Worm (Caenorhabditis elegans) whole organism, L1 larva: ENCODE measurements around the gene szy-4.
A peak's percentile ranks its signal among the peaks of the same experiment; 100 is the strongest.

Experiments
- C04F5.9 ChIP-seq: sonication (generic microtip); optimal IDR thresholded peaks from 2 replicates; lab custom pipeline; 2016; ENCODE audit warnings: missing genetic modification characterization, missing compliant biosample characterization
- C16A3.4 ChIP-seq: fragments of 150-350 bp; optimal IDR thresholded peaks from 2 replicates; lab custom pipeline; 2014; ENCODE audit warnings: missing biosample characterization, missing genetic modification characterization
- C34B4.2 ChIP-seq: sonication (generic microtip); optimal IDR thresholded peaks from 2 replicates; lab custom pipeline; 2017; ENCODE audit warnings: mild to moderate bottlenecking, missing genetic modification characterization, missing compliant biosample characterization
- Y116A8C.19 ChIP-seq: sonication (generic microtip); optimal IDR thresholded peaks from 2 replicates; lab custom pipeline; 2016; ENCODE audit warnings: missing compliant biosample characterization, missing genetic modification characterization, borderline replicate concordance
- aha-1 ChIP-seq: fragments of 150-350 bp; optimal IDR thresholded peaks from 2 replicates; lab custom pipeline; 2014; ENCODE audit warnings: missing biosample characterization, missing genetic modification characterization
- aly-2 ChIP-seq: fragments of 150-350 bp; optimal IDR thresholded peaks from 2 replicates; lab custom pipeline; 2014; ENCODE audit warnings: missing biosample characterization, missing genetic modification characterization
- ama-1 ChIP-seq: fragments of 150-350 bp; optimal IDR thresholded peaks from 2 replicates; lab custom pipeline; 2014
- ceh-8 ChIP-seq: fragments of 200-800 bp; sonication (Bioruptor generic); optimal IDR thresholded peaks from 2 replicates; lab custom pipeline; 2018; ENCODE audit warnings: mild to moderate bottlenecking, missing genetic modification characterization, moderate library complexity, missing compliant biosample characterization
- dpl-1 ChIP-seq, 3 experiments: fragments of 150-350 bp in 2 of 3; sonication (generic microtip) in 1 of 3; optimal IDR thresholded peaks; 2 replicates each; lab custom pipeline; 2014 to 2017; ENCODE audit warnings: missing biosample characterization in 3 of 3, missing genetic modification characterization in 3 of 3, missing genetic modification reagents in 3 of 3
- efl-1 ChIP-seq, 4 experiments: fragments of 150-350 bp; optimal IDR thresholded peaks in 3 of 4; peaks in 1 of 4; 1 replicate in 1 of 4; 2 replicates in 3 of 4; lab custom pipeline; 2014; ENCODE audit warnings: missing biosample characterization in 2 of 4, missing genetic modification characterization in 2 of 4, missing genetic modification reagents in 2 of 4
- efl-3 ChIP-seq: fragments of 200-800 bp; sonication (Bioruptor generic); optimal IDR thresholded peaks from 2 replicates; lab custom pipeline; 2018; ENCODE audit warnings: mild to moderate bottlenecking, missing genetic modification characterization, missing compliant biosample characterization
- elt-3 ChIP-seq, 6 experiments: fragments of 150-350 bp in 1 of 6; sonication (generic microtip); optimal IDR thresholded peaks; 2 replicates each; lab custom pipeline; 2017 to 2018; ENCODE audit warnings: missing biosample characterization in 6 of 6, missing genetic modification characterization in 6 of 6, inconsistent platforms in 1 of 6
- ets-5 ChIP-seq: fragments of 200-800 bp; sonication (Bioruptor generic); IDR thresholded peaks from 2 replicates; pipeline ENCODE4 v1.3.6; 2022; ENCODE audit warnings: missing genetic modification characterization, missing compliant biosample characterization
- hlh-4 ChIP-seq: sonication (generic microtip); optimal IDR thresholded peaks from 2 replicates; lab custom pipeline; 2016; ENCODE audit warnings: mild to moderate bottlenecking, missing genetic modification characterization, missing compliant biosample characterization
- hpl-2 ChIP-seq: fragments of 150-350 bp; optimal IDR thresholded peaks from 2 replicates; lab custom pipeline; 2014; ENCODE audit warnings: missing biosample characterization, missing genetic modification reagents, missing genetic modification characterization
- irx-1 ChIP-seq: sonication (generic microtip); optimal IDR thresholded peaks from 2 replicates; lab custom pipeline; 2016; ENCODE audit warnings: missing genetic modification characterization, missing compliant biosample characterization
- isw-1 ChIP-seq: fragments of 200-800 bp; sonication (Bioruptor generic); IDR thresholded peaks from 2 replicates; pipeline ENCODE4 v1.3.6; 2022; ENCODE audit warnings: missing genetic modification characterization, missing compliant biosample characterization
- jun-1 ChIP-seq: fragments of 150-350 bp; optimal IDR thresholded peaks from 2 replicates; lab custom pipeline; 2014; ENCODE audit warnings: missing biosample characterization, missing genetic modification reagents, missing genetic modification characterization
- lin-14 ChIP-seq: fragments of 200-800 bp; sonication (Bioruptor generic); optimal IDR thresholded peaks from 2 replicates; lab custom pipeline; 2018; ENCODE audit warnings: mild to moderate bottlenecking, missing genetic modification characterization, moderate library complexity, missing compliant biosample characterization
- lir-3 ChIP-seq: sonication (generic microtip); optimal IDR thresholded peaks from 2 replicates; lab custom pipeline; 2016; ENCODE audit warnings: mild to moderate bottlenecking, missing genetic modification characterization, moderate library complexity, missing compliant biosample characterization; ENCODE audit not compliant: poor library complexity
- lsy-2 ChIP-seq, 2 experiments: fragments of 150-350 bp; optimal IDR thresholded peaks; 2 replicates each; lab custom pipeline; 2014; ENCODE audit warnings: missing biosample characterization in 2 of 2, missing genetic modification characterization in 2 of 2
- mab-9 ChIP-seq: fragments of 200-800 bp; sonication (Bioruptor generic); IDR thresholded peaks from 2 replicates; pipeline ENCODE4 v1.3.6; 2022; ENCODE audit warnings: missing genetic modification reagents, missing genetic modification characterization, missing compliant biosample characterization
- mdl-1 ChIP-seq, 2 experiments: fragments of 150-350 bp; optimal IDR thresholded peaks; 2 replicates each; lab custom pipeline; 2014 to 2017; ENCODE audit warnings: missing biosample characterization in 2 of 2, missing genetic modification characterization in 2 of 2, inconsistent platforms in 1 of 2
- mef-2 ChIP-seq: fragments of 150-350 bp; optimal IDR thresholded peaks from 2 replicates; lab custom pipeline; 2014; ENCODE audit warnings: missing biosample characterization, missing genetic modification characterization
- mep-1 ChIP-seq: fragments of 150-350 bp; optimal IDR thresholded peaks from 2 replicates; lab custom pipeline; 2014; ENCODE audit warnings: missing biosample characterization, missing genetic modification characterization
- nhr-12 ChIP-seq: sonication (generic microtip); optimal IDR thresholded peaks from 2 replicates; lab custom pipeline; 2017; ENCODE audit warnings: missing biosample characterization, missing genetic modification characterization
- nhr-19 ChIP-seq: fragments of 200-800 bp; sonication (Bioruptor generic); conservative IDR thresholded peaks from 2 replicates; pipeline ENCODE4 v1.3.6; 2022; ENCODE audit warnings: missing genetic modification characterization, missing compliant biosample characterization
- nhr-20 ChIP-seq: sonication (generic microtip); optimal IDR thresholded peaks from 2 replicates; lab custom pipeline; 2016; ENCODE audit warnings: mild to moderate bottlenecking, missing genetic modification characterization, missing compliant biosample characterization
- nhr-47 ChIP-seq: sonication (generic microtip); optimal IDR thresholded peaks from 2 replicates; lab custom pipeline; 2016; ENCODE audit warnings: mild to moderate bottlenecking, missing genetic modification characterization, moderate library complexity, missing compliant biosample characterization
- nhr-71 ChIP-seq: sonication (generic microtip); optimal IDR thresholded peaks from 2 replicates; lab custom pipeline; 2016; ENCODE audit warnings: mild to moderate bottlenecking, missing genetic modification characterization, moderate library complexity, missing compliant biosample characterization
- nhr-76 ChIP-seq: sonication (generic microtip); optimal IDR thresholded peaks from 2 replicates; lab custom pipeline; 2017; ENCODE audit warnings: missing biosample characterization, missing genetic modification characterization
- nhr-84 ChIP-seq: sonication (generic microtip); optimal IDR thresholded peaks from 2 replicates; lab custom pipeline; 2017; ENCODE audit warnings: missing biosample characterization, missing genetic modification characterization
- nhr-90 ChIP-seq: sonication (generic microtip); optimal IDR thresholded peaks from 2 replicates; lab custom pipeline; 2016; ENCODE audit warnings: mild to moderate bottlenecking, missing genetic modification characterization, missing compliant biosample characterization; ENCODE audit not compliant: poor library complexity
- pag-3 ChIP-seq: sonication (generic microtip); optimal IDR thresholded peaks from 2 replicates; lab custom pipeline; 2017; ENCODE audit warnings: missing genetic modification characterization, mild to moderate bottlenecking, missing compliant biosample characterization, antibody characterized with exemption, borderline replicate concordance; ENCODE audit not compliant: insufficient read depth
- pqm-1 ChIP-seq: sonication (generic microtip); optimal IDR thresholded peaks from 3 replicates; lab custom pipeline; 2017; ENCODE audit warnings: missing biosample characterization, missing genetic modification characterization
- rnt-1 ChIP-seq: sonication (generic microtip); optimal IDR thresholded peaks from 2 replicates; lab custom pipeline; 2016; ENCODE audit warnings: mild to moderate bottlenecking, missing genetic modification characterization, moderate library complexity, missing compliant biosample characterization
- skn-1 ChIP-seq: fragments of 150-350 bp; optimal IDR thresholded peaks from 2 replicates; lab custom pipeline; 2014; ENCODE audit warnings: missing biosample characterization, missing genetic modification characterization
- snu-23 ChIP-seq: sonication (generic microtip); optimal IDR thresholded peaks from 2 replicates; lab custom pipeline; 2016; ENCODE audit warnings: missing genetic modification characterization, missing compliant biosample characterization
- sox-4 ChIP-seq: sonication (generic microtip); optimal IDR thresholded peaks from 2 replicates; lab custom pipeline; 2016; ENCODE audit warnings: missing genetic modification characterization, missing compliant biosample characterization
- sptf-1 ChIP-seq: fragments of 150-350 bp; optimal IDR thresholded peaks from 2 replicates; lab custom pipeline; 2014; ENCODE audit warnings: missing biosample characterization, missing genetic modification characterization
- sup-37 ChIP-seq: fragments of 200-800 bp; sonication (Bioruptor generic); optimal IDR thresholded peaks from 2 replicates; lab custom pipeline; 2018; ENCODE audit warnings: mild to moderate bottlenecking, missing genetic modification characterization, missing compliant biosample characterization
- swsn-7 ChIP-seq: sonication (generic microtip); optimal IDR thresholded peaks from 2 replicates; lab custom pipeline; 2016; ENCODE audit warnings: missing genetic modification characterization, missing compliant biosample characterization
- unc-130 ChIP-seq: fragments of 150-350 bp; optimal IDR thresholded peaks from 2 replicates; lab custom pipeline; 2017; ENCODE audit warnings: missing biosample characterization, missing genetic modification characterization, inconsistent platforms
- unc-30 ChIP-seq: sonication (generic microtip); optimal IDR thresholded peaks from 2 replicates; lab custom pipeline; 2017; ENCODE audit warnings: missing biosample characterization, missing genetic modification characterization
- unc-62 ChIP-seq: fragments of 150-350 bp; optimal IDR thresholded peaks from 2 replicates; lab custom pipeline; 2014; ENCODE audit warnings: missing biosample characterization, missing genetic modification reagents, missing genetic modification characterization
- unc-86 ChIP-seq: sonication (generic microtip); optimal IDR thresholded peaks from 2 replicates; lab custom pipeline; 2016; ENCODE audit warnings: missing genetic modification characterization, missing compliant biosample characterization
- unc-98 ChIP-seq: fragments of 200-800 bp; sonication (Bioruptor generic); IDR thresholded peaks from 2 replicates; pipeline ENCODE4 v1.3.6; 2022; ENCODE audit warnings: missing genetic modification characterization, missing compliant biosample characterization
- zip-4 ChIP-seq: fragments of 200-800 bp; sonication (Bioruptor generic); optimal IDR thresholded peaks from 2 replicates; lab custom pipeline; 2018; ENCODE audit warnings: mild to moderate bottlenecking, missing genetic modification characterization, moderate library complexity, missing compliant biosample characterization

Gene szy-4

DNA sequence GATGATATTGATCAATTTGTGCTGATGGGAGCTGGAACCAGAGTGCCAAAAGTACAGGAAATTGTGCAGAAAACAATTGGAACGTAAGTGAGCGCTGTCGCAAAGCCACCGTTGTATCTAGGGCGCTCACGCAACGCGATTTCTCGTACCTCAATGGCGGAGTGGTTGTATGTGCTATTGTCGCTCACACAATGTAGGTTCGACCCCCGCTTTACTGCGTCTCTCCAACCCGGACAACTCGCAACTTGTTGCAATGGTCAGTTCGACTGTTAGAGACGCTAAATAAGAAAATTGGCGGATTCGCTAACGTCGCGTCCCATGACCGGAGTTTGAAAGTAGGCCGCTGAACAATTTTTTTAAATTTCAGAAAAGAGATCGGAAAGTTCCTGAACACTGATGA is 50.0 kb downstream of the szy-4 start (continued):
- TF ChIP-seq nhr-71 (tag; lab: Kevin White, UChicago): peak; percentile 58
- TF ChIP-seq zip-4 (GFP tag; lab: Kevin White, UChicago): no peak
- peak; percentile 64 for TF ChIP-seq nhr-90 (tag; lab: Kevin White, UChicago)
- no peak for TF ChIP-seq unc-62 (GFP tag; lab: Kevin White, UChicago)
- TF ChIP-seq unc-86 (tag; lab: Kevin White, UChicago): peak; percentile 18
- no peak for TF ChIP-seq sptf-1 (tag; lab: Kevin White, UChicago)
- TF ChIP-seq swsn-7 (tag; lab: Kevin White, UChicago): peak; percentile 58
- peak; percentile 78 for TF ChIP-seq C16A3.4 (tag; lab: Kevin White, UChicago)
- no peak for TF ChIP-seq nhr-76 (tag; lab: Kevin White, UChicago)
- no peak for TF ChIP-seq ama-1
- TF ChIP-seq rnt-1 (tag; lab: Kevin White, UChicago): peak; percentile 52
- TF ChIP-seq nhr-47 (tag; lab: Kevin White, UChicago): peak; percentile 60
- TF ChIP-seq sox-4 (tag; lab: Kevin White, UChicago): no peak
- TF ChIP-seq isw-1: no peak
- no peak for TF ChIP-seq nhr-12
- TF ChIP-seq, all 84 proteins: peak for 30

DNA sequence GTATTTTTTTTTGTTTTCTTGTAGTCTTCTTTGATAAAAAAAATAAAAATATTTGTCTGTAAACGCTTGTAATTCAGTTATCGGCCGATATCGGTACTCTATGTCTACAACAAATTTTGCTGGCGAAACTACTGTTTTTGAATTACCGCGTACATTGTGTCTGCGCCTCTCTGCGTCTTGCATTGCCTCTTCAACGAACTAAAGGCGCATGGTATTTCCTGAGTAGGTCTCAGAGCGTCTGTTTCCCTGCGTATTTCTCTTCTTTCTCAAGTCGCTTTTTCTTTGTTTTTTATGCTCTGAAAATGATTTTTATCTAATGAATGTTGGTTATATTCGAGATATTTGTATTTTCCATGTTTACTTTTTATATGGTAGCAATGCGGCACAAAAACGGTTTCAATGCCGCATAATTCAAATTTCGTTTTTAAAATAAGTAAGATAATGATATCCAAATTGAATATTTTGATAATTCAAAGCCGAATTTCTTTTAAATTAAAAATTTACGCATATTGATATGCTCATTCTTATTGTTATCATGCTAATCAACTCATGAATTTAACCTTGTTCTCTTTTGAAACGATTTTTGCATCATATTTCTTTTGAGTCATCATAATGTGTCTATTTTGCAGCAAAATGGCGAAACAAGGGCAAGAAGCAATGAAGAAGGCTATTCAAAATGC is 52.4 kb downstream of the szy-4 start, which contains the start of gene phb-2:
Gene phb-2, plus strand, starts transcription at position 630 of the 680 bp plus-strand sequence.
- TF ChIP-seq efl-3 (GFP tag; lab: Kevin White, UChicago): no peak
- TF ChIP-seq skn-1 (tag; lab: Kevin White, UChicago): peak; percentile 87
- TF ChIP-seq nhr-20 (tag; lab: Kevin White, UChicago): peak; percentile 79
- TF ChIP-seq zip-4 (GFP tag; lab: Kevin White, UChicago): no peak
- TF ChIP-seq nhr-84 (tag; lab: Kevin White, UChicago): no peak
- TF ChIP-seq nhr-47 (tag; lab: Kevin White, UChicago): peak; percentile 82
- TF ChIP-seq efl-1 (optimal IDR thresholded peaks at IDR 0.05; lab: Kevin White, UChicago): peak; percentile 92 to 99
- TF ChIP-seq efl-1 (GFP tag; optimal IDR thresholded peaks at IDR 0.05 in 1 of 2; lab: Kevin White, UChicago): peak; percentile 98 to 100
- peak; percentile 67 for TF ChIP-seq lir-3 (tag; lab: Kevin White, UChicago)
- no peak for TF ChIP-seq C34B4.2 (tag; lab: Kevin White, UChicago)
- no peak for TF ChIP-seq hlh-4 (tag; lab: Kevin White, UChicago)
- peak; percentile 87 for TF ChIP-seq snu-23 (GFP tag; lab: Kevin White, UChicago)
- TF ChIP-seq nhr-19 (GFP tag; lab: Robert Waterston, UW): peak; percentile 79
- TF ChIP-seq C16A3.4 (tag; lab: Kevin White, UChicago): peak; percentile 79
- TF ChIP-seq unc-30 (tag; lab: Kevin White, UChicago): no peak
- peak; percentile 11; the same call in 1 of the 2 replicates for TF ChIP-seq mab-9
- peak; percentile 70 for TF ChIP-seq swsn-7 (tag; lab: Kevin White, UChicago)
- no peak for TF ChIP-seq ceh-8 (GFP tag; lab: Kevin White, UChicago)
- TF ChIP-seq Y116A8C.19 (tag; lab: Kevin White, UChicago): no peak
- no peak for TF ChIP-seq aha-1 (tag; lab: Kevin White, UChicago)
- peak; percentile 85 for TF ChIP-seq isw-1
- TF ChIP-seq jun-1 (tag; lab: Kevin White, UChicago): peak; percentile 68
- peak; percentile 84 for TF ChIP-seq mep-1
- TF ChIP-seq unc-86 (tag; lab: Kevin White, UChicago): peak; percentile 63
- TF ChIP-seq pag-3 (tag; lab: Kevin White, UChicago): no peak
- peak in 1 of 2 experiments; percentile 78 for TF ChIP-seq mdl-1 (tag; optimal IDR thresholded peaks at IDR 0.05; lab: Kevin White, UChicago)
- TF ChIP-seq lsy-2 (tag; optimal IDR thresholded peaks at IDR 0.05; lab: Kevin White, UChicago): peak; percentile 86 to 94
- TF ChIP-seq irx-1 (tag; lab: Kevin White, UChicago): peak; percentile 49
- no peak for TF ChIP-seq unc-98 (GFP tag; lab: Robert Waterston, UW)
- TF ChIP-seq unc-62 (GFP tag; lab: Kevin White, UChicago): no peak
- peak; percentile 46 for TF ChIP-seq aly-2 (tag; lab: Kevin White, UChicago)
- TF ChIP-seq elt-3 (tag; optimal IDR thresholded peaks at IDR 0.05; lab: Kevin White, UChicago): peak in 2 of 6 experiments; percentile 59 to 73
- no peak for TF ChIP-seq mef-2
- TF ChIP-seq lin-14 (GFP tag; lab: Kevin White, UChicago): peak; percentile 73
- TF ChIP-seq hpl-2: peak; percentile 7
- no peak for TF ChIP-seq sup-37 (GFP tag; lab: Kevin White, UChicago)
- TF ChIP-seq unc-130 (tag; lab: Kevin White, UChicago): peak; percentile 82
- no peak for TF ChIP-seq ets-5 (GFP tag; lab: Robert Waterston, UW)
- TF ChIP-seq pqm-1 (tag; lab: Kevin White, UChicago): no peak
- TF ChIP-seq sox-4 (tag; lab: Kevin White, UChicago): peak; percentile 3
- peak; percentile 97 to 98 (median 97) for TF ChIP-seq dpl-1 (GFP tag; optimal IDR thresholded peaks at IDR 0.05; lab: Kevin White, UChicago)
- TF ChIP-seq C04F5.9 (tag; lab: Kevin White, UChicago): peak; percentile 17
